Worm (Caenorhabditis elegans) whole organism, L4 larva: ENCODE measurements around the gene nhr-268.

Experiments used
- ceh-44 ChIP-seq: fragments of 200-800 bp; sonication (Bioruptor generic); IDR thresholded peaks from 2 replicates; pipeline ENCODE4 v1.3.6; 2022; ENCODE audit warnings: missing genetic modification reagents, missing genetic modification characterization, missing compliant biosample characterization
- fos-1 ChIP-seq: fragments of 150-350 bp; optimal IDR thresholded peaks from 2 replicates; lab custom pipeline; 2014; ENCODE audit warnings: missing biosample characterization, missing genetic modification characterization
- jun-1 ChIP-seq: fragments of 150-350 bp; optimal IDR thresholded peaks from 2 replicates; lab custom pipeline; 2014; ENCODE audit warnings: missing biosample characterization, missing genetic modification reagents, missing genetic modification characterization
- lsy-2 ChIP-seq, 2 experiments: fragments of 150-350 bp in 1 of 2; sonication (generic microtip) in 1 of 2; optimal IDR thresholded peaks; 2 replicates each; lab custom pipeline; 2014 to 2017; ENCODE audit warnings: missing biosample characterization in 2 of 2, missing genetic modification characterization in 2 of 2
- mdl-1 ChIP-seq, 2 experiments: fragments of 150-350 bp in 1 of 2; sonication (generic microtip) in 1 of 2; optimal IDR thresholded peaks; 2 replicates each; lab custom pipeline; 2014 to 2017; ENCODE audit warnings: missing biosample characterization in 2 of 2, missing genetic modification characterization in 2 of 2
- mdt-29 ChIP-seq: fragments of 200-800 bp; sonication (Bioruptor generic); IDR thresholded peaks from 2 replicates; pipeline ENCODE4 v1.3.6; 2022; ENCODE audit warnings: missing genetic modification reagents, missing genetic modification characterization, missing compliant biosample characterization
- mep-1 ChIP-seq: fragments of 150-350 bp; sonication (generic microtip); optimal IDR thresholded peaks from 3 replicates; lab custom pipeline; 2014; ENCODE audit warnings: missing biosample characterization, missing genetic modification characterization
- nhr-11 ChIP-seq: fragments of 150-350 bp; optimal IDR thresholded peaks from 2 replicates; lab custom pipeline; 2014; ENCODE audit warnings: missing biosample characterization, missing genetic modification characterization
- nhr-237 ChIP-seq: sonication (generic microtip); optimal IDR thresholded peaks from 2 replicates; lab custom pipeline; 2017; ENCODE audit warnings: missing biosample characterization, missing genetic modification characterization
- saeg-2 ChIP-seq: fragments of 200-800 bp; sonication (Bioruptor generic); IDR thresholded peaks from 2 replicates; pipeline ENCODE4 v1.3.6; 2022; ENCODE audit warnings: missing genetic modification reagents, missing genetic modification characterization, missing compliant biosample characterization
- unc-62 ChIP-seq, 3 experiments: fragments of 150-350 bp in 1 of 3; sonication (generic microtip); optimal IDR thresholded peaks in 2 of 3; peaks in 1 of 3; 1 replicate in 1 of 3; 2 replicates in 2 of 3; lab custom pipeline; 2014 to 2017; ENCODE audit warnings: missing biosample characterization in 3 of 3, missing genetic modification characterization in 3 of 3, missing genetic modification reagents in 3 of 3, missing genotype in 1 of 3
- zag-1 ChIP-seq: fragments of 150-350 bp; optimal IDR thresholded peaks from 2 replicates; lab custom pipeline; 2014; ENCODE audit warnings: missing biosample characterization, missing genetic modification characterization

ce11 chrV:15661580-15661979 lies 28.5 kb upstream of the nhr-268 start:
- no peak for TF ChIP-seq nhr-11 (tag; lab: Kevin White, UChicago)
- no peak for TF ChIP-seq lsy-2 (tag; optimal IDR thresholded peaks at IDR 0.05; lab: Kevin White, UChicago)
- TF ChIP-seq zag-1 (tag; lab: Kevin White, UChicago): no peak
- no peak for TF ChIP-seq unc-62 (GFP tag; optimal IDR thresholded peaks at IDR 0.05 in 1 of 2; lab: Kevin White, UChicago)
- TF ChIP-seq unc-62 (tag; optimal IDR thresholded peaks at IDR 0.05; lab: Kevin White, UChicago): no peak
- TF ChIP-seq jun-1 (tag; lab: Kevin White, UChicago): no peak
- TF ChIP-seq ceh-44 (GFP tag; lab: Robert Waterston, UW): no peak
- no peak for TF ChIP-seq saeg-2
- TF ChIP-seq nhr-237: no peak
- no peak for TF ChIP-seq mep-1 (tag; lab: Kevin White, UChicago)
- TF ChIP-seq mdt-29 (GFP tag; lab: Robert Waterston, UW): no peak
- TF ChIP-seq mdl-1 (tag; optimal IDR thresholded peaks at IDR 0.05; lab: Kevin White, UChicago): no peak
- TF ChIP-seq fos-1 (tag; lab: Kevin White, UChicago): no peak
